Fruit fly (Drosophila melanogaster) whole organism: ENCODE data around the gene ND-51.

Experiments
- CG8478 ChIP-seq: fragments of >200 bp; optimal IDR thresholded peaks from 2 replicates; lab custom pipeline; 2018; ENCODE audit warnings: inconsistent platforms
- Dll ChIP-seq: fragments of >200 bp; optimal IDR thresholded peaks from 2 replicates; lab custom pipeline; 2017
- EcR ChIP-seq, 2 experiments: fragments of >200 bp; optimal IDR thresholded peaks; 2 replicates each; lab custom pipeline; 2017; ENCODE audit warnings: missing biosample characterization in 2 of 2, missing genetic modification characterization in 2 of 2, missing genetic modification reagents in 2 of 2
- pan ChIP-seq: fragments of >200 bp; optimal IDR thresholded peaks from 2 replicates; lab custom pipeline; 2017
- psq ChIP-seq: fragments of >200 bp; optimal IDR thresholded peaks from 2 replicates; lab custom pipeline; 2017
- usp ChIP-seq: fragments of >200 bp; optimal IDR thresholded peaks from 2 replicates; lab custom pipeline; 2017; ENCODE audit warnings: missing biosample characterization, missing genetic modification characterization, mixed read lengths

ND-51 gene

dm6 chr2L:6024345-6024907 is 38.1 kb downstream of the ND-51 start, which contains the start of gene CG9107:
CG9107 (minus strand) TSS chr2L:6024539.
- no peak for TF ChIP-seq pan (lab: Kevin White, UChicago)
- no peak for TF ChIP-seq usp (GFP tag; lab: Kevin White, UChicago)
- no peak for TF ChIP-seq Dll
- TF ChIP-seq EcR (GFP tag; optimal IDR thresholded peaks at IDR 0.05; lab: Kevin White, UChicago) = no peak
- no peak for TF ChIP-seq CG8478 (lab: Kevin White, UChicago)
- TF ChIP-seq psq = no peak

- TF ChIP-seq usp (GFP tag; lab: Kevin White, UChicago) (no peak), EcR (GFP tag; optimal IDR thresholded peaks at IDR 0.05; lab: Kevin White, UChicago) (no peak), psq (no peak), Dll (no peak), CG8478 (lab: Kevin White, UChicago) (no peak), pan (lab: Kevin White, UChicago) (no peak)
Measured at dm6 chr2L:6022793-6023192, 39.8 kb downstream of the ND-51 start.

dm6 chr2L:6020535-6020934 is 42.0 kb downstream of the ND-51 start, which contains the start of gene CG13996:
CG13996 (plus strand) TSS chr2L:6020835.
- TF ChIP-seq EcR (GFP tag; optimal IDR thresholded peaks at IDR 0.05; lab: Kevin White, UChicago) (no peak), usp (GFP tag; lab: Kevin White, UChicago) (no peak), pan (lab: Kevin White, UChicago) (no peak), Dll (no peak), CG8478 (lab: Kevin White, UChicago) (no peak), psq (no peak)

- TF ChIP-seq psq = no peak
- TF ChIP-seq usp (GFP tag; lab: Kevin White, UChicago) = no peak
- TF ChIP-seq Dll = no peak
- TF ChIP-seq pan (lab: Kevin White, UChicago) = no peak
- TF ChIP-seq EcR (GFP tag; optimal IDR thresholded peaks at IDR 0.05; lab: Kevin White, UChicago) = no peak
- TF ChIP-seq CG8478 (lab: Kevin White, UChicago) = no peak
Measured at dm6 chr2L:6019352-6020131, 43.0 kb downstream of the ND-51 start, which contains the start of gene H2.0. H2.0 (minus strand) TSS chr2L:6019402.

- no peak for TF ChIP-seq Dll
- TF ChIP-seq EcR (GFP tag; optimal IDR thresholded peaks at IDR 0.05; lab: Kevin White, UChicago) = no peak
- no peak for TF ChIP-seq CG8478 (lab: Kevin White, UChicago)
- no peak for TF ChIP-seq psq
- no peak for TF ChIP-seq usp (GFP tag; lab: Kevin White, UChicago)
- no peak for TF ChIP-seq pan (lab: Kevin White, UChicago)
Measured at dm6 chr2L:6013071-6013417, 49.5 kb downstream of the ND-51 start.

- TF ChIP-seq CG8478 (lab: Kevin White, UChicago) = no peak
- TF ChIP-seq EcR (GFP tag; optimal IDR thresholded peaks at IDR 0.05; lab: Kevin White, UChicago) = no peak
- no peak for TF ChIP-seq pan (lab: Kevin White, UChicago)
- no peak for TF ChIP-seq psq
- TF ChIP-seq usp (GFP tag; lab: Kevin White, UChicago) = no peak
- TF ChIP-seq Dll = no peak
Measured at dm6 chr2L:6012303-6013070, 50.1 kb downstream of the ND-51 start, which contains the start of gene CG9098. CG9098 (minus strand) TSS chr2L:6012338.
